Worm (Caenorhabditis elegans): ENCODE results near the gene nuo-4.

Gene nuo-4

ce11 chrIII:7124364-7124763, 34.2 kb downstream of the nuo-4 start, which contains the start of gene B0280.2:
Gene B0280.2, plus strand, starts transcription at chrIII:7124664.
- TF ChIP-seq him-1 (tag; optimal IDR thresholded peaks at IDR 0.05) = no peak
- TF ChIP-seq dao-5 (tag; optimal IDR thresholded peaks at IDR 0.05) = no peak
- TF ChIP-seq W03F9.2 (tag; optimal IDR thresholded peaks at IDR 0.05) = no peak

DNA sequence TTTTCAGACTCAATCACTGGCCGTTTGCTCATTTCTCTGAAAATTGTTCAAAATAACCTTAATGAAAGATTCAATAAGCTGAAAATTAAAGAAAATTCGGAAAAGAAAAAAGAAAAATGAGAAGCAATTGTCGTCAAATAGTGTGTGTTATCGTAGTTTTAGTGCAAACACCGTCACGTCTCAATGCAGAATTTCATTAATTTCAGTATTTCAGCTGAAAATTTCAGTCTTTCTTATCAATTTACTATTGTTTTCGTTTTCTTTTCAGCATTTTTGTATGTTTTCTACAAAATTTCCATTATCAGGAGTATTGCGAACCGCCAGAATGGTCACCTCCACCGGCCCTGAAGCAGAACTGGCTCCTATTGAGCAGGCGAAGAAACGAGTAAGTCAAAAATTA, 35.7 kb downstream of the nuo-4 start, which contains the start of the genes B0280.9 and rpia-1:
Gene B0280.9 (minus strand): TSS at position 36 of the 400 bp plus-strand sequence.
Gene rpia-1 (plus strand): TSS at position 269 of the 400 bp plus-strand sequence.
- TF ChIP-seq W03F9.2 (tag; optimal IDR thresholded peaks at IDR 0.05) = peak; percentile 59
- TF ChIP-seq dao-5 (tag; optimal IDR thresholded peaks at IDR 0.05) = no peak
- no peak for TF ChIP-seq him-1 (tag; optimal IDR thresholded peaks at IDR 0.05)

ce11 chrIII:7120477-7120876, 38.1 kb downstream of the nuo-4 start:
- no peak for TF ChIP-seq him-1 (tag; optimal IDR thresholded peaks at IDR 0.05)
- TF ChIP-seq W03F9.2 (tag; optimal IDR thresholded peaks at IDR 0.05) = no peak

ce11 chrIII:7116615-7117252, 41.9 kb downstream of the nuo-4 start:
- TF ChIP-seq dao-5 (tag; optimal IDR thresholded peaks at IDR 0.05) (no peak), W03F9.2 (tag; optimal IDR thresholded peaks at IDR 0.05) (peak; percentile 56)

DNA sequence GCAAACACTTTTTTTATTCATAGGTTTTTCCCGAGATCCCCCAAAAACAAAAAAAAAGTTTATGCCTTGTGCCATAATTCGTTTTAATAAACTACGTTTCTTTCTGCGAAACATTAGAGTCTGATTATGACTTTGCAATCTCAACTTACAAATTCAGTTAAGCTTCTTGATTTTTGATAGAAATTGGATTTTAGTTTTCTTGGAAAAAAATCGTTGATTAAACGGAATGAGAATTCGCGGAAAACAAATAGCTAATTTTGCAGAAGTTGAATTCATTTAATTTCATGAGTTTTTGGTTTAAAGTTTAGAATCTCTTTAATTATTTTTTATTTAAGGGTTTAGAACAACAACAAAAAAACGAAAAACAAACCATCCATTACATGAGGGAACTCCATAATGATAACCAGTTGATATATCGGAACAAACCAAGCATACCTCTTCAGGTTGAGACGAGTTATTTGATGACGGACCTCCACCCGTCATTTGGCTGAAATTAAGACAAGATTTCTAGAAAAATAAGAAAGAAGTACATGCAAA, 43.6 kb downstream of the nuo-4 start, which contains the start of gene nhr-10:
Gene nhr-10 (minus strand): TSS at position 487 of the 537 bp plus-strand sequence.
- TF ChIP-seq him-1 (tag; optimal IDR thresholded peaks at IDR 0.05) (no peak), dao-5 (tag; optimal IDR thresholded peaks at IDR 0.05) (no peak), W03F9.2 (tag; optimal IDR thresholded peaks at IDR 0.05) (no peak)

DNA sequence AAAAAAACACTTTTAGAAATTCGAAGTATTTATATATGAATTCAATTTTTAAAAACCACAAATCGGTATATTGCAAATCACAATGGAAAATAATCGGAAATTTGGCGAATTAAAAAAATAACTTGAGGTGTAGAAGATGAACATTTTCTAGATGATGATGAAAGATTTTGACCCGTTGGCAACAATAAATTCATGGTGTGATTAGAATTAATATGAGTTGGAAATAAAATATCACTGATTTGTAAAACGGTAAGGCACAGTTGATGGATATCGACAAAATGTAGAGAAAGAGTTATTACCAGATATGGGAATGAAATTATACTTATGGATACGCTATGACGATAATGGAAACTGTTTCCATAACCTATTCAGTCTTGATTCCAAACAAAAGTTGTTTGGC, 46.3 kb downstream of the nuo-4 start:
- TF ChIP-seq dao-5 (tag; optimal IDR thresholded peaks at IDR 0.05) (no peak), him-1 (tag; optimal IDR thresholded peaks at IDR 0.05) (no peak)

- no peak for TF ChIP-seq W03F9.2 (tag; optimal IDR thresholded peaks at IDR 0.05)
- TF ChIP-seq him-1 (tag; optimal IDR thresholded peaks at IDR 0.05) = no peak
- TF ChIP-seq dao-5 (tag; optimal IDR thresholded peaks at IDR 0.05) = no peak
These were observed 46.8 kb downstream of the nuo-4 start, which contains the start of gene B0280.7 for ce11 chrIII:7111793-7112192. Gene B0280.7, minus strand, starts transcription at chrIII:7111893.

- TF ChIP-seq him-1 (tag; optimal IDR thresholded peaks at IDR 0.05) (no peak), dao-5 (tag; optimal IDR thresholded peaks at IDR 0.05) (no peak), W03F9.2 (tag; optimal IDR thresholded peaks at IDR 0.05) (no peak)
These were observed 50.6 kb downstream of the nuo-4 start, which contains the start of gene odd-1 for ce11 chrIII:7107965-7108364. Gene odd-1, plus strand, starts transcription at chrIII:7108313.

DNA sequence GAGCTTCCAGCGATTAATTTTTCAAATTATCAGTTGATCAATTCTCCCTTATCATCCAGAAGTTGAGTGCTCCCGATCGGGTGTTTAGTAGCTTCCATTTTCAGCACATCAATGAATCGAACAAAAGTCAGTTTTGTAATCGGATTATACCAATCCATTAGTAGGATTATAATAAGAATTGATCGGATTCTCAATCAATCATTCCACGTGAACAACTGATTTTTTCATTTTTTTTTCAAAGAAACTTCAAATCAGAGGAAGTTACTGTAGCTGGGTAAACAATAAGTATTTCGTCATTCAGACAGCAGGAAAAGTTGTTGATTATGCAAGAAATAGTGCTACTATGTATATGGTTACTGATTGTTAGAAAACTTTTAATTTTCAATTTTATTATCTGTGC, 51.8 kb downstream of the nuo-4 start:
- TF ChIP-seq dao-5 (tag; optimal IDR thresholded peaks at IDR 0.05) (no peak), him-1 (tag; optimal IDR thresholded peaks at IDR 0.05) (no peak), W03F9.2 (tag; optimal IDR thresholded peaks at IDR 0.05) (no peak)
